Worm (Caenorhabditis elegans): Measurements from ENCODE around the gene sax-1.

The sax-1 gene

ce11 chrX:3599860-3600259 lies 50.1 kb downstream of the sax-1 start:
- TF ChIP-seq flt-1 (GFP tag; IDR thresholded peaks at IDR 0.05) (no peak), aly-1 (tag; optimal IDR thresholded peaks at IDR 0.05) (no peak), hnd-1 (tag; optimal IDR thresholded peaks at IDR 0.05) (no peak), hmg-4 (GFP tag; optimal IDR thresholded peaks at IDR 0.05) (no peak), tbx-37 (GFP tag; conservative IDR thresholded peaks at IDR 0.05) (no peak), ama-1 (optimal IDR thresholded peaks at IDR 0.05) (no peak), ets-7 (tag; optimal IDR thresholded peaks at IDR 0.05) (no peak), B0310.2 (tag; optimal IDR thresholded peaks at IDR 0.05) (no peak), ceh-13 (GFP tag; optimal IDR thresholded peaks at IDR 0.05) (no peak), hmbx-1 (tag; optimal IDR thresholded peaks at IDR 0.05) (no peak), pes-1 (GFP tag; IDR thresholded peaks at IDR 0.05) (no peak), F13C5.2 (tag; optimal IDR thresholded peaks at IDR 0.05) (no peak), ceh-36 (tag; optimal IDR thresholded peaks at IDR 0.05) (no peak), sea-1 (GFP tag; conservative IDR thresholded peaks at IDR 0.05) (no peak), scrt-1 (GFP tag; IDR thresholded peaks at IDR 0.05) (no peak), tbx-11 (GFP tag; IDR thresholded peaks at IDR 0.05) (no peak), tra-4 (tag; optimal IDR thresholded peaks at IDR 0.05) (no peak)

- no peak for TF ChIP-seq flt-1 (GFP tag; IDR thresholded peaks at IDR 0.05)
- TF ChIP-seq ceh-13 (GFP tag; optimal IDR thresholded peaks at IDR 0.05): no peak
- no peak for TF ChIP-seq tbx-37 (GFP tag; conservative IDR thresholded peaks at IDR 0.05)
- TF ChIP-seq tra-4 (tag; optimal IDR thresholded peaks at IDR 0.05): no peak
- TF ChIP-seq aly-1 (tag; optimal IDR thresholded peaks at IDR 0.05): no peak
- TF ChIP-seq F13C5.2 (tag; optimal IDR thresholded peaks at IDR 0.05): no peak
- no peak for TF ChIP-seq tbx-11 (GFP tag; IDR thresholded peaks at IDR 0.05)
Observed at ce11 chrX:3596967-3597366, 53.0 kb downstream of the sax-1 start.
